Fruit fly (Drosophila melanogaster) whole organism, embryonic: ENCODE results near the gene RpS8.
A peak's percentile ranks its signal among the peaks of the same experiment; 100 is the strongest.

Experiments used
- Antp ChIP-seq: fragments of 200-800 bp; sonication (Bioruptor generic); optimal IDR thresholded peaks from 3 replicates; lab custom pipeline; 2016; ENCODE audit warnings: missing biosample characterization, missing genetic modification characterization
- B-H2 ChIP-seq: fragments of 200-800 bp; sonication (Bioruptor generic); optimal IDR thresholded peaks from 2 replicates; lab custom pipeline; 2018; ENCODE audit warnings: missing biosample characterization, mild to moderate bottlenecking, missing genetic modification characterization
- BtbVII ChIP-seq: fragments of 200-800 bp; sonication (Bioruptor generic); optimal IDR thresholded peaks from 3 replicates; lab custom pipeline; 2017; ENCODE audit warnings: missing biosample characterization, mild to moderate bottlenecking, missing genetic modification characterization
- Bteb2 ChIP-seq: fragments of 200-800 bp; sonication (Bioruptor generic); optimal IDR thresholded peaks from 2 replicates; lab custom pipeline; 2016; ENCODE audit warnings: missing biosample characterization, missing genetic modification characterization
- CG10267 ChIP-seq: fragments of 200-800 bp; sonication (Bioruptor generic); optimal IDR thresholded peaks from 2 replicates; lab custom pipeline; 2018; ENCODE audit warnings: missing biosample characterization, mild to moderate bottlenecking, missing genetic modification characterization, moderate library complexity
- CG11085 ChIP-seq: fragments of 200-800 bp; sonication (Bioruptor generic); IDR thresholded peaks from 2 replicates; pipeline ENCODE4 v1.3.6; 2022; ENCODE audit warnings: missing biosample characterization, missing genetic modification characterization
- CG12659 ChIP-seq: fragments of 200-800 bp; sonication (Bioruptor generic); optimal IDR thresholded peaks from 3 replicates; lab custom pipeline; 2017; ENCODE audit warnings: mild to moderate bottlenecking, missing biosample characterization, missing genetic modification reagents, missing genetic modification characterization
- CG14050 ChIP-seq: fragments of 200-800 bp; sonication (Bioruptor generic); IDR thresholded peaks from 3 replicates; pipeline ENCODE4 v1.3.6; 2022; ENCODE audit warnings: missing biosample characterization, missing genetic modification characterization
- CG14441 ChIP-seq: fragments of 200-800 bp; sonication (Bioruptor generic); IDR thresholded peaks from 2 replicates; pipeline ENCODE4 v1.3.6; 2022; ENCODE audit warnings: missing biosample characterization, missing genetic modification characterization
- CG14965 ChIP-seq: fragments of 200-800 bp; sonication (Bioruptor generic); optimal IDR thresholded peaks from 2 replicates; lab custom pipeline; 2016; ENCODE audit warnings: missing biosample characterization, missing genetic modification characterization, borderline replicate concordance
- CG15073 ChIP-seq: fragments of 200-800 bp; sonication (Bioruptor generic); optimal IDR thresholded peaks from 2 replicates; lab custom pipeline; 2016; ENCODE audit warnings: missing biosample characterization, missing genetic modification characterization
- CG18262 ChIP-seq: fragments of 200-800 bp; optimal IDR thresholded peaks from 3 replicates; lab custom pipeline; 2019; ENCODE audit warnings: missing biosample characterization, mild to moderate bottlenecking, missing genetic modification characterization, moderate library complexity
- CG2116 ChIP-seq: fragments of 200-800 bp; sonication (Bioruptor generic); optimal IDR thresholded peaks from 3 replicates; lab custom pipeline; 2018; ENCODE audit warnings: missing biosample characterization, mild to moderate bottlenecking, missing genetic modification characterization
- CG2120 ChIP-seq: fragments of 200-800 bp; sonication (Bioruptor generic); optimal IDR thresholded peaks from 3 replicates; lab custom pipeline; 2016; ENCODE audit warnings: missing biosample characterization, missing genetic modification characterization
- CG2199 ChIP-seq: fragments of 200-800 bp; sonication (Bioruptor generic); IDR thresholded peaks from 3 replicates; pipeline ENCODE4 v1.3.6; 2022; ENCODE audit warnings: missing biosample characterization, missing genetic modification characterization
- CG2678 ChIP-seq: fragments of 200-800 bp; sonication (Bioruptor generic); optimal IDR thresholded peaks from 3 replicates; lab custom pipeline; 2019; ENCODE audit warnings: missing biosample characterization, mild to moderate bottlenecking, missing genetic modification characterization, moderate library complexity
- CG32767 ChIP-seq: fragments of 200-800 bp; sonication (Bioruptor generic); IDR thresholded peaks from 2 replicates; pipeline ENCODE4 v1.3.6; 2022; ENCODE audit warnings: missing biosample characterization, missing genetic modification characterization
- CG3838 ChIP-seq: fragments of 200-800 bp; sonication (Bioruptor generic); optimal IDR thresholded peaks from 3 replicates; lab custom pipeline; 2016; ENCODE audit warnings: missing biosample characterization, missing genetic modification characterization
- CG4282 ChIP-seq: fragments of 200-800 bp; sonication (Bioruptor generic); optimal IDR thresholded peaks from 2 replicates; lab custom pipeline; 2016; ENCODE audit warnings: missing biosample characterization, missing genetic modification characterization
- CG4328 ChIP-seq: fragments of 200-800 bp; sonication (Bioruptor generic); optimal IDR thresholded peaks from 3 replicates; lab custom pipeline; 2017; ENCODE audit warnings: missing biosample characterization, missing genetic modification reagents, missing genetic modification characterization
- CG7372 ChIP-seq: fragments of 200-800 bp; sonication (Bioruptor generic); IDR thresholded peaks from 2 replicates; pipeline ENCODE4 v1.3.6; 2022; ENCODE audit warnings: missing biosample characterization, missing genetic modification characterization
- CG7556 ChIP-seq: fragments of 200-800 bp; sonication (Bioruptor generic); optimal IDR thresholded peaks from 2 replicates; lab custom pipeline; 2017; ENCODE audit warnings: missing biosample characterization, mild to moderate bottlenecking, missing genetic modification characterization
- CG8281 ChIP-seq: fragments of 200-800 bp; sonication (Bioruptor generic); optimal IDR thresholded peaks from 2 replicates; lab custom pipeline; 2018; ENCODE audit warnings: missing biosample characterization, mild to moderate bottlenecking, missing genetic modification characterization, moderate library complexity
- D19B ChIP-seq: fragments of 200-800 bp; sonication (Bioruptor generic); optimal IDR thresholded peaks from 2 replicates; lab custom pipeline; 2017; ENCODE audit warnings: missing biosample characterization, mild to moderate bottlenecking, missing genetic modification characterization
- Dek ChIP-seq: fragments of 200-800 bp; sonication (Bioruptor generic); optimal IDR thresholded peaks from 3 replicates; lab custom pipeline; 2019; ENCODE audit warnings: missing biosample characterization, mild to moderate bottlenecking, missing genetic modification characterization, moderate library complexity
- Dll ChIP-seq: fragments of 200-800 bp; sonication (Bioruptor generic); IDR thresholded peaks from 4 replicates; pipeline ENCODE4 v1.3.6; 2022; ENCODE audit warnings: missing biosample characterization, missing genetic modification characterization; ENCODE audit not compliant: partially characterized antibody
- Ets65A ChIP-seq: fragments of 200-800 bp; sonication (Bioruptor generic); peaks from one replicate; lab custom pipeline; 2016; ENCODE audit warnings: missing biosample characterization, missing genetic modification characterization
- Fer2 ChIP-seq: fragments of 200-800 bp; sonication (Bioruptor generic); optimal IDR thresholded peaks from 2 replicates; lab custom pipeline; 2018; ENCODE audit warnings: missing biosample characterization, mild to moderate bottlenecking, missing genetic modification characterization, moderate library complexity
- GATAe ChIP-seq: fragments of 200-800 bp; sonication (Bioruptor generic); conservative IDR thresholded peaks from 2 replicates; pipeline ENCODE4 v1.3.6; 2022; ENCODE audit warnings: missing biosample characterization, missing genetic modification characterization
- Gug ChIP-seq: fragments of 200-800 bp; sonication (Bioruptor generic); IDR thresholded peaks from 4 replicates; pipeline ENCODE4 v1.3.6; 2022; ENCODE audit warnings: missing biosample characterization, missing genetic modification characterization
- Hr78 ChIP-seq, 2 experiments: fragments of 200-800 bp in 1 of 2; fragments of >200 bp in 1 of 2; sonication (Bioruptor generic) in 1 of 2; optimal IDR thresholded peaks; 2 replicates each; lab custom pipeline; 2017 to 2019; ENCODE audit warnings: missing biosample characterization in 2 of 2, missing genetic modification characterization in 2 of 2, mild to moderate bottlenecking in 1 of 2, moderate library complexity in 1 of 2
- MBD-R2 ChIP-seq: fragments of 200-800 bp; sonication (Bioruptor generic); IDR thresholded peaks from 2 replicates; pipeline ENCODE4 v1.3.6; 2022; ENCODE audit warnings: missing biosample characterization, missing genetic modification characterization
- Mad ChIP-seq: fragments of 200-800 bp; sonication (Bioruptor generic); optimal IDR thresholded peaks from 2 replicates; lab custom pipeline; 2016; ENCODE audit warnings: missing biosample characterization, missing genetic modification characterization
- NC2β ChIP-seq: fragments of 200-800 bp; sonication (Bioruptor generic); optimal IDR thresholded peaks from 2 replicates; lab custom pipeline; 2016; ENCODE audit warnings: missing biosample characterization, missing genetic modification characterization
- Pdp1 ChIP-seq, 2 experiments: fragments of 200-800 bp; sonication (Bioruptor generic); optimal IDR thresholded peaks; 3 replicates each; lab custom pipeline; 2016; ENCODE audit warnings: missing biosample characterization in 2 of 2, missing genetic modification characterization in 2 of 2, mild to moderate bottlenecking in 1 of 2, moderate library complexity in 1 of 2
- ab ChIP-seq: fragments of 200-800 bp; sonication (Bioruptor generic); optimal IDR thresholded peaks from 2 replicates; lab custom pipeline; 2016; ENCODE audit warnings: missing biosample characterization, missing genetic modification characterization
- ash1 ChIP-seq: fragments of 200-800 bp; sonication (Bioruptor generic); optimal IDR thresholded peaks from 2 replicates; lab custom pipeline; 2018; ENCODE audit warnings: missing biosample characterization, mild to moderate bottlenecking, missing genetic modification characterization
- bab2 ChIP-seq: fragments of 200-800 bp; sonication (Bioruptor generic); optimal IDR thresholded peaks from 2 replicates; lab custom pipeline; 2016; ENCODE audit warnings: missing biosample characterization, missing genetic modification characterization
- bowl ChIP-seq: fragments of 200-800 bp; sonication (Bioruptor generic); IDR thresholded peaks from 2 replicates; pipeline ENCODE4 v1.3.6; 2022; ENCODE audit warnings: missing biosample characterization, missing genetic modification characterization
- dmrt11E ChIP-seq: fragments of 200-800 bp; sonication (Bioruptor generic); optimal IDR thresholded peaks from 3 replicates; lab custom pipeline; 2018; ENCODE audit warnings: missing biosample characterization, mild to moderate bottlenecking, missing genetic modification characterization, moderate library complexity
- grn ChIP-seq: fragments of 200-800 bp; sonication (Bioruptor generic); optimal IDR thresholded peaks from 3 replicates; lab custom pipeline; 2017; ENCODE audit warnings: missing biosample characterization, missing genetic modification characterization
- gsb-n ChIP-seq: fragments of 200-800 bp; sonication (Bioruptor generic); optimal IDR thresholded peaks from 3 replicates; lab custom pipeline; 2018; ENCODE audit warnings: missing biosample characterization, mild to moderate bottlenecking, missing genetic modification characterization
- lmd ChIP-seq: fragments of 200-800 bp; sonication (Bioruptor generic); IDR thresholded peaks from 2 replicates; pipeline ENCODE4 v1.3.6; 2022; ENCODE audit warnings: missing biosample characterization, missing genetic modification characterization
- nerfin-2 ChIP-seq: fragments of 200-800 bp; sonication (Bioruptor generic); IDR thresholded peaks from 2 replicates; pipeline ENCODE4 v1.3.6; 2022; ENCODE audit warnings: missing biosample characterization, missing genetic modification characterization; ENCODE audit not compliant: partially characterized antibody
- oc ChIP-seq: fragments of 200-800 bp; sonication (Bioruptor generic); optimal IDR thresholded peaks from 2 replicates; lab custom pipeline; 2018; ENCODE audit warnings: missing biosample characterization, mild to moderate bottlenecking, missing genetic modification characterization, moderate library complexity
- ranshi ChIP-seq: fragments of 200-800 bp; sonication (Bioruptor generic); IDR thresholded peaks from 2 replicates; pipeline ENCODE4 v1.3.6; 2022; ENCODE audit warnings: missing biosample characterization, missing genetic modification characterization
- row ChIP-seq: fragments of 200-800 bp; sonication (Bioruptor generic); IDR thresholded peaks from 3 replicates; pipeline ENCODE4 v1.3.6; 2022; ENCODE audit warnings: missing biosample characterization, missing genetic modification characterization
- seq ChIP-seq: fragments of 200-800 bp; sonication (Bioruptor generic); IDR thresholded peaks from 2 replicates; pipeline ENCODE4 v1.3.6; 2022; ENCODE audit warnings: missing biosample characterization, missing genetic modification characterization
- sim ChIP-seq: fragments of 200-800 bp; sonication (Bioruptor generic); IDR thresholded peaks from 2 replicates; pipeline ENCODE4 v1.3.6; 2022; ENCODE audit warnings: missing biosample characterization, missing genetic modification characterization
- sug ChIP-seq: fragments of 200-800 bp; optimal IDR thresholded peaks from 2 replicates; lab custom pipeline; 2019; ENCODE audit warnings: missing biosample characterization, mild to moderate bottlenecking, missing genetic modification characterization, moderate library complexity
- zen ChIP-seq: fragments of 200-800 bp; sonication (Bioruptor generic); optimal IDR thresholded peaks from 3 replicates; lab custom pipeline; 2018; ENCODE audit warnings: missing biosample characterization, mild to moderate bottlenecking, missing genetic modification characterization, moderate library complexity

The RpS8 gene

dm6 chr3R:29859763-29860162, 1.6 kb upstream of the RpS8 start (continued):
- TF ChIP-seq bowl (GFP tag; lab: Robert Waterston, UW) (0 out of 2 replicates have a peak, but pooled peaks have one; percentile 36), CG14050 (GFP tag; lab: Robert Waterston, UW) (no peak), MBD-R2 (peak; percentile 68), BtbVII (GFP tag; lab: Kevin White, UChicago) (peak; percentile 45), nerfin-2 (GFP tag; lab: Robert Waterston, UW) (peak; percentile 58; the same call in 1 of the 2 replicates), CG10267 (tag; lab: Kevin White, UChicago) (peak; percentile 33), lmd (GFP tag; lab: Robert Waterston, UW) (peak; percentile 56), D19B (GFP tag; lab: Kevin White, UChicago) (no peak), CG11085 (GFP tag; lab: Robert Waterston, UW) (no peak), B-H2 (GFP tag; lab: Kevin White, UChicago) (peak; percentile 86), sug (tag; lab: Kevin White, UChicago) (peak; percentile 15), CG2120 (peak; percentile 74), CG14441 (GFP tag; lab: Robert Waterston, UW) (peak; percentile 61), CG7372 (GFP tag; lab: Robert Waterston, UW) (peak; percentile 54; the same call in 1 of the 2 replicates), sim (GFP tag; lab: Robert Waterston, UW) (no peak), CG7556 (peak; percentile 13), NC2β (GFP tag; lab: Kevin White, UChicago) (peak; percentile 7), Mad (GFP tag; lab: Kevin White, UChicago) (peak; percentile 16), Dll (GFP tag; lab: Robert Waterston, UW) (peak; percentile 47; the same call in 1 of the 4 replicates), CG2678 (tag; lab: Kevin White, UChicago) (no peak), ab (GFP tag; lab: Kevin White, UChicago) (no peak), Bteb2 (GFP tag; lab: Kevin White, UChicago) (peak; percentile 17), gsb-n (no peak), Fer2 (tag; lab: Kevin White, UChicago) (no peak), CG4328 (GFP tag; lab: Kevin White, UChicago) (peak; percentile 29), dmrt11E (tag; lab: Kevin White, UChicago) (no peak), Dek (tag; lab: Kevin White, UChicago) (peak; percentile 34), Hr78 (GFP tag; optimal IDR thresholded peaks at IDR 0.05; lab: Kevin White, UChicago) (no peak), CG15073 (no peak), ranshi (GFP tag; lab: Robert Waterston, UW) (peak; percentile 43; the same call in 1 of the 2 replicates), Gug (peak; percentile 38; the same call in 1 of the 4 replicates), Antp (GFP tag; lab: Kevin White, UChicago) (no peak), row (GFP tag; lab: Robert Waterston, UW) (peak; percentile 83), oc (tag; lab: Kevin White, UChicago) (peak; percentile 38), CG3838 (no peak), ash1 (GFP tag; lab: Kevin White, UChicago) (no peak), seq (0 out of 2 replicates have a peak, but pooled peaks have one; percentile 22), CG32767 (GFP tag; lab: Robert Waterston, UW) (no peak), Ets65A (GFP tag; lab: Kevin White, UChicago) (no peak), CG4282 (no peak), CG8281 (tag; lab: Kevin White, UChicago) (no peak), Pdp1 (GFP tag; optimal IDR thresholded peaks at IDR 0.05; lab: Kevin White, UChicago) (peak in 1 of 2 experiments; percentile 54), CG12659 (GFP tag; lab: Kevin White, UChicago) (peak; percentile 79), CG14965 (GFP tag; lab: Kevin White, UChicago) (no peak), CG2199 (GFP tag; lab: Robert Waterston, UW) (0 out of 3 replicates have a peak, but pooled peaks have one; percentile 31), GATAe (0 out of 2 replicates have a peak, but pooled peaks have one; percentile 17), CG2116 (GFP tag; lab: Kevin White, UChicago) (peak; percentile 54), zen (peak; percentile 27), CG18262 (tag; lab: Kevin White, UChicago) (peak; percentile 32), grn (GFP tag; lab: Kevin White, UChicago) (peak; percentile 56), bab2 (GFP tag; lab: Kevin White, UChicago) (peak; percentile 19)
